Worm (Caenorhabditis elegans): ENCODE data around the gene dhhc-14.

DNA sequence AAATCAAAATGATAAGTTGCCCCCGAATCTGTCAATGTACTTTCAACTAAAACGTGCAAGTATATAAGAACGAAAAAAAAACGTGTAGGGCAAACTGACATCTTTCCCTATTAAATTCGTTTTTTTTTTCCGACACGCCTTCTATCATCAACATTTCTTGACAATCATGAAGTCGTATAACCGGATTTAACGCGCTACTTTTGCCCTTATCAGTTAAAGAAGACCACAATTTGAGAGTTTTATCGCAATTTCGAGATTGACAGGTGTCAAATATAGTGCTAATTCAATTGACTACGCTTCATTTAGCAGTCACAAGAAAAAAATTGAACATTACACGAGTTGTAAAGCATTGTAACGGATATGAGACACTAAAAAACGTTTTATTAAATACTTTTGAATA is 15.1 kb downstream of the dhhc-14 start:
- no peak for TF ChIP-seq ets-7 (tag; optimal IDR thresholded peaks at IDR 0.05)
- TF ChIP-seq ama-1 (optimal IDR thresholded peaks at IDR 0.05) = no peak
- TF ChIP-seq flt-1 (GFP tag; IDR thresholded peaks at IDR 0.05) = no peak
- TF ChIP-seq tbx-37 (GFP tag; conservative IDR thresholded peaks at IDR 0.05) = no peak
- no peak for TF ChIP-seq B0310.2 (tag; optimal IDR thresholded peaks at IDR 0.05)
- no peak for TF ChIP-seq ceh-13 (GFP tag; optimal IDR thresholded peaks at IDR 0.05)
- no peak for TF ChIP-seq ceh-36 (tag; optimal IDR thresholded peaks at IDR 0.05)
- no peak for TF ChIP-seq aly-1 (tag; optimal IDR thresholded peaks at IDR 0.05)
- no peak for TF ChIP-seq pes-1 (GFP tag; IDR thresholded peaks at IDR 0.05)
- TF ChIP-seq F13C5.2 (tag; optimal IDR thresholded peaks at IDR 0.05) = no peak
- no peak for TF ChIP-seq hmbx-1 (tag; optimal IDR thresholded peaks at IDR 0.05)
- no peak for TF ChIP-seq tra-4 (tag; optimal IDR thresholded peaks at IDR 0.05)
- no peak for TF ChIP-seq hmg-4 (GFP tag; optimal IDR thresholded peaks at IDR 0.05)

Measured in whole organism, early embryonic.